Worm (Caenorhabditis elegans): ENCODE measurements around the gene C13A10.1.

C13A10.1 gene

ce11 chrII:1320412-1320811 lies 35.0 kb downstream of the C13A10.1 start (continued):
- TF ChIP-seq ama-1 (optimal IDR thresholded peaks at IDR 0.05) (peak; percentile 72), mef-2 (tag; optimal IDR thresholded peaks at IDR 0.05) (peak; percentile 68), elt-3 (tag; optimal IDR thresholded peaks at IDR 0.05) (peak; percentile 87 to 96 (median 96)), skn-1 (tag; optimal IDR thresholded peaks at IDR 0.05) (peak; percentile 92), nhr-85 (tag) (peak; percentile 97), ceh-82 (tag; optimal IDR thresholded peaks at IDR 0.05) (peak; percentile 96 to 98 (median 97)), pax-3 (tag; optimal IDR thresholded peaks at IDR 0.05) (peak; percentile 92), nhr-237 (tag; optimal IDR thresholded peaks at IDR 0.05) (peak; percentile 84), isw-1 (GFP tag; IDR thresholded peaks at IDR 0.05) (peak; percentile 94), ztf-11 (tag; optimal IDR thresholded peaks at IDR 0.05) (peak; percentile 23 to 90), sup-37 (GFP tag; optimal IDR thresholded peaks at IDR 0.05) (peak; percentile 86), ces-1 (GFP tag; optimal IDR thresholded peaks at IDR 0.05) (no peak), unc-130 (tag; optimal IDR thresholded peaks at IDR 0.05) (peak; percentile 91), nhr-47 (tag; optimal IDR thresholded peaks at IDR 0.05) (peak; percentile 97), unc-30 (tag; optimal IDR thresholded peaks at IDR 0.05) (no peak), fkh-8 (tag; optimal IDR thresholded peaks at IDR 0.05) (peak; percentile 98), vab-15 (tag; optimal IDR thresholded peaks at IDR 0.05) (peak; percentile 91), nhr-90 (tag; optimal IDR thresholded peaks at IDR 0.05; ENCODE audit: poor library complexity) (peak; percentile 97), xbp-1 (tag; optimal IDR thresholded peaks at IDR 0.05) (peak; percentile 96), lin-39 (tag; optimal IDR thresholded peaks at IDR 0.05) (peak; percentile 85), grh-1 (GFP tag; IDR thresholded peaks at IDR 0.05) (peak; percentile 97), ceh-90 (tag; optimal IDR thresholded peaks at IDR 0.05) (no peak), fkh-10 (GFP tag; optimal IDR thresholded peaks at IDR 0.05) (peak; percentile 84), pag-3 (tag; optimal IDR thresholded peaks at IDR 0.05; ENCODE audit: borderline replicate concordance, insufficient read depth) (no peak), efl-3 (GFP tag; optimal IDR thresholded peaks at IDR 0.05) (peak; percentile 67), egl-13 (tag; optimal IDR thresholded peaks at IDR 0.05) (peak; percentile 82), mab-9 (GFP tag; IDR thresholded peaks at IDR 0.05) (peak; percentile 90), ceh-88 (GFP tag; IDR thresholded peaks at IDR 0.05) (peak; percentile 84), nhr-12 (tag; optimal IDR thresholded peaks at IDR 0.05) (no peak), C34B4.2 (tag; optimal IDR thresholded peaks at IDR 0.05) (peak; percentile 44), nhr-11 (tag; optimal IDR thresholded peaks at IDR 0.05) (peak; percentile 79), snpc-4 (tag; optimal IDR thresholded peaks at IDR 0.05) (peak; percentile 80), ztf-4 (tag; optimal IDR thresholded peaks at IDR 0.05) (peak; percentile 75), lsy-2 (tag; optimal IDR thresholded peaks at IDR 0.05) (peak; percentile 95 to 97), rnt-1 (tag; optimal IDR thresholded peaks at IDR 0.05) (peak; percentile 98), unc-86 (tag; optimal IDR thresholded peaks at IDR 0.05) (peak; percentile 93), nhr-77 (tag; optimal IDR thresholded peaks at IDR 0.05) (peak; percentile 95), Y116A8C.19 (tag; optimal IDR thresholded peaks at IDR 0.05; ENCODE audit: borderline replicate concordance) (no peak), sox-4 (tag; optimal IDR thresholded peaks at IDR 0.05) (peak; percentile 75), zip-4 (GFP tag; optimal IDR thresholded peaks at IDR 0.05) (peak; percentile 85), lir-3 (tag; optimal IDR thresholded peaks at IDR 0.05; ENCODE audit: poor library complexity) (peak; percentile 78), lin-15B (tag; optimal IDR thresholded peaks at IDR 0.05) (peak; percentile 96), jun-1 (tag; optimal IDR thresholded peaks at IDR 0.05) (peak; percentile 93), elt-2 (tag; optimal IDR thresholded peaks at IDR 0.05) (peak; percentile 91), F16B12.6 (tag; optimal IDR thresholded peaks at IDR 0.05) (peak; percentile 65), hlh-4 (tag; optimal IDR thresholded peaks at IDR 0.05) (no peak), egl-27 (tag; optimal IDR thresholded peaks at IDR 0.05) (no peak), fos-1 (tag; optimal IDR thresholded peaks at IDR 0.05) (peak; percentile 89), alr-1 (tag; optimal IDR thresholded peaks at IDR 0.05; ENCODE audit: borderline replicate concordance) (no peak), nhr-20 (tag; optimal IDR thresholded peaks at IDR 0.05) (peak; percentile 96), mep-1 (tag; optimal IDR thresholded peaks at IDR 0.05) (peak; percentile 97)

Data from whole organism, L1 larva.